Fruit fly (Drosophila melanogaster) whole organism, pupa: Measurements from ENCODE around the gene MED25.

Experiments
- CG12605 ChIP-seq: fragments of 200-800 bp; sonication (Bioruptor generic); IDR thresholded peaks from 2 replicates; pipeline ENCODE4 v1.3.6; 2022; ENCODE audit warnings: missing biosample characterization, missing genetic modification characterization
- CG13204 ChIP-seq: fragments of 200-800 bp; sonication (Bioruptor generic); optimal IDR thresholded peaks from 2 replicates; lab custom pipeline; 2018; ENCODE audit warnings: missing biosample characterization, mild to moderate bottlenecking, missing genetic modification characterization, moderate library complexity
- CG15710 ChIP-seq: fragments of 200-800 bp; sonication (Bioruptor generic); optimal IDR thresholded peaks from 2 replicates; lab custom pipeline; 2018; ENCODE audit warnings: missing biosample characterization, mild to moderate bottlenecking, missing genetic modification characterization, moderate library complexity
- CG17806 ChIP-seq: fragments of 200-800 bp; sonication (Bioruptor generic); optimal IDR thresholded peaks from 2 replicates; lab custom pipeline; 2018; ENCODE audit warnings: missing biosample characterization, mild to moderate bottlenecking, missing genetic modification characterization, moderate library complexity
- CG34367 ChIP-seq: fragments of 200-800 bp; sonication (Bioruptor generic); optimal IDR thresholded peaks from 2 replicates; lab custom pipeline; 2018; ENCODE audit warnings: missing biosample characterization, mild to moderate bottlenecking, missing genetic modification characterization
- CG8159 ChIP-seq: fragments of 200-800 bp; sonication (Bioruptor generic); optimal IDR thresholded peaks from 3 replicates; lab custom pipeline; 2018; ENCODE audit warnings: missing biosample characterization, mild to moderate bottlenecking, missing genetic modification characterization, moderate library complexity
- Snoo ChIP-seq: fragments of 200-800 bp; sonication (Bioruptor generic); optimal IDR thresholded peaks from 3 replicates; lab custom pipeline; 2017; ENCODE audit warnings: missing biosample characterization, mild to moderate bottlenecking, missing genetic modification characterization, inconsistent platforms
- fd96Ca ChIP-seq: fragments of 200-800 bp; sonication (Bioruptor generic); IDR thresholded peaks from 3 replicates; pipeline ENCODE4 v1.3.6; 2022; ENCODE audit warnings: missing biosample characterization, missing genetic modification characterization
- gl ChIP-seq: fragments of 200-800 bp; sonication (Bioruptor generic); optimal IDR thresholded peaks from 2 replicates; lab custom pipeline; 2018; ENCODE audit warnings: missing biosample characterization, mild to moderate bottlenecking, missing genetic modification characterization

dm6 chr3R:20042457-20042856, 33.7 kb downstream of the MED25 start, which contains the start of the genes CG33934 and Indy-2:
- no peak for TF ChIP-seq gl (tag; lab: Kevin White, UChicago)
- no peak for TF ChIP-seq CG8159 (tag; lab: Kevin White, UChicago)
- TF ChIP-seq CG15710: no peak
- TF ChIP-seq CG12605: no peak
- TF ChIP-seq CG34367: no peak
- no peak for TF ChIP-seq CG17806 (tag; lab: Kevin White, UChicago)
- no peak for TF ChIP-seq CG13204 (GFP tag; lab: Kevin White, UChicago)
- no peak for TF ChIP-seq Snoo (tag; lab: Kevin White, UChicago)
- no peak for TF ChIP-seq fd96Ca
